Fruit fly (Drosophila melanogaster) whole organism: Measurements from ENCODE around the gene CG6006.

Experiments used
- CG8478 ChIP-seq: fragments of >200 bp; optimal IDR thresholded peaks from 2 replicates; lab custom pipeline; 2018; ENCODE audit warnings: inconsistent platforms
- EcR ChIP-seq, 2 experiments: fragments of >200 bp; optimal IDR thresholded peaks; 2 replicates each; lab custom pipeline; 2017; ENCODE audit warnings: missing biosample characterization in 2 of 2, missing genetic modification characterization in 2 of 2, missing genetic modification reagents in 2 of 2
- pan ChIP-seq: fragments of >200 bp; optimal IDR thresholded peaks from 2 replicates; lab custom pipeline; 2017
- psq ChIP-seq: fragments of >200 bp; optimal IDR thresholded peaks from 2 replicates; lab custom pipeline; 2017
- usp ChIP-seq: fragments of >200 bp; optimal IDR thresholded peaks from 2 replicates; lab custom pipeline; 2017; ENCODE audit warnings: missing biosample characterization, missing genetic modification characterization, mixed read lengths

- no peak for TF ChIP-seq psq (lab: Kevin White, UChicago)
- no peak for TF ChIP-seq EcR (GFP tag; optimal IDR thresholded peaks at IDR 0.05; lab: Kevin White, UChicago)
- no peak for TF ChIP-seq pan (lab: Kevin White, UChicago)
- TF ChIP-seq usp (GFP tag; lab: Kevin White, UChicago) = no peak
- no peak for TF ChIP-seq CG8478
Observed at dm6 chr3R:16117359-16117758, 37.4 kb upstream of the CG6006 start.
